Worm (Caenorhabditis elegans) whole organism, L2 larva: Measurements from ENCODE around the gene clec-118.

ENCODE experiments used
- C34F6.9 ChIP-seq: fragments of 150-350 bp; optimal IDR thresholded peaks from 2 replicates; lab custom pipeline; 2014; ENCODE audit warnings: missing biosample characterization, missing genetic modification characterization
- F13H6.1 ChIP-seq: sonication (generic microtip); optimal IDR thresholded peaks from 2 replicates; lab custom pipeline; 2016; ENCODE audit warnings: missing genetic modification characterization, missing compliant biosample characterization
- ZK546.5 ChIP-seq: sonication (generic microtip); optimal IDR thresholded peaks from 2 replicates; lab custom pipeline; 2017; ENCODE audit warnings: missing biosample characterization, missing genetic modification characterization
- ama-1 ChIP-seq: fragments of 150-350 bp; optimal IDR thresholded peaks from 2 replicates; lab custom pipeline; 2018; ENCODE audit warnings: inconsistent platforms
- blmp-1 ChIP-seq: sonication (generic microtip); optimal IDR thresholded peaks from 2 replicates; lab custom pipeline; 2017; ENCODE audit warnings: missing genetic modification characterization, mild to moderate bottlenecking, missing compliant biosample characterization, antibody characterized with exemption, moderate library complexity; ENCODE audit not compliant: insufficient read depth
- ceh-82 ChIP-seq: fragments of 150-350 bp; optimal IDR thresholded peaks from 2 replicates; lab custom pipeline; 2014; ENCODE audit warnings: missing biosample characterization, missing genetic modification characterization
- crh-2 ChIP-seq: sonication (generic microtip); optimal IDR thresholded peaks from 2 replicates; lab custom pipeline; 2017; ENCODE audit warnings: missing biosample characterization, missing genetic modification characterization
- egl-27 ChIP-seq: sonication (generic microtip); optimal IDR thresholded peaks from 3 replicates; lab custom pipeline; 2017; ENCODE audit warnings: missing biosample characterization, missing genetic modification reagents, missing genetic modification characterization
- elt-1 ChIP-seq: fragments of 150-350 bp; optimal IDR thresholded peaks from 2 replicates; lab custom pipeline; 2014; ENCODE audit warnings: missing biosample characterization, missing genetic modification characterization
- elt-3 ChIP-seq: sonication (generic microtip); optimal IDR thresholded peaks from 2 replicates; lab custom pipeline; 2017; ENCODE audit warnings: missing biosample characterization, missing genetic modification characterization
- fos-1 ChIP-seq: fragments of 150-350 bp; optimal IDR thresholded peaks from 2 replicates; lab custom pipeline; 2014; ENCODE audit warnings: missing biosample characterization, missing genetic modification characterization
- gmeb-1 ChIP-seq: fragments of 150-350 bp; optimal IDR thresholded peaks from 2 replicates; lab custom pipeline; 2014; ENCODE audit warnings: missing biosample characterization, missing genetic modification characterization
- lin-13 ChIP-seq: fragments of 150-350 bp; optimal IDR thresholded peaks from 2 replicates; lab custom pipeline; 2014; ENCODE audit warnings: missing biosample characterization, missing genetic modification reagents, missing genetic modification characterization
- lin-39 ChIP-seq: fragments of 150-350 bp; optimal IDR thresholded peaks from 2 replicates; lab custom pipeline; 2014; ENCODE audit warnings: missing biosample characterization, missing genetic modification reagents, missing genetic modification characterization
- lsy-2 ChIP-seq, 2 experiments: fragments of 150-350 bp in 1 of 2; sonication (generic microtip) in 1 of 2; optimal IDR thresholded peaks; 2 replicates each; lab custom pipeline; 2014 to 2017; ENCODE audit warnings: missing biosample characterization in 2 of 2, missing genetic modification characterization in 2 of 2
- mab-5 ChIP-seq: fragments of 150-350 bp; optimal IDR thresholded peaks from 2 replicates; lab custom pipeline; 2014; ENCODE audit warnings: missing biosample characterization, missing genetic modification characterization
- mbf-1 ChIP-seq: sonication (generic microtip); optimal IDR thresholded peaks from 2 replicates; lab custom pipeline; 2017; ENCODE audit warnings: missing biosample characterization, missing genetic modification characterization
- mdl-1 ChIP-seq, 2 experiments: fragments of 150-350 bp in 1 of 2; sonication (generic microtip) in 1 of 2; optimal IDR thresholded peaks; 2 replicates each; lab custom pipeline; 2017; ENCODE audit warnings: missing biosample characterization in 2 of 2, missing genetic modification characterization in 2 of 2
- nhr-11 ChIP-seq: fragments of 150-350 bp; optimal IDR thresholded peaks from 2 replicates; lab custom pipeline; 2014; ENCODE audit warnings: missing biosample characterization, missing genetic modification characterization
- nhr-12 ChIP-seq: fragments of 150-350 bp; optimal IDR thresholded peaks from 2 replicates; lab custom pipeline; 2014; ENCODE audit warnings: missing biosample characterization, missing genetic modification characterization
- nhr-129 ChIP-seq: fragments of 150-350 bp; optimal IDR thresholded peaks from 2 replicates; lab custom pipeline; 2014; ENCODE audit warnings: missing biosample characterization, missing genetic modification characterization
- nhr-21 ChIP-seq: fragments of 150-350 bp; optimal IDR thresholded peaks from 2 replicates; lab custom pipeline; 2014; ENCODE audit warnings: missing biosample characterization, missing genetic modification characterization
- nhr-237 ChIP-seq: fragments of 150-350 bp; optimal IDR thresholded peaks from 2 replicates; lab custom pipeline; 2014; ENCODE audit warnings: missing biosample characterization, missing genetic modification characterization
- nhr-25 ChIP-seq: fragments of 150-350 bp; sonication (generic microtip); optimal IDR thresholded peaks from 3 replicates; lab custom pipeline; 2014; ENCODE audit warnings: missing biosample characterization, missing genetic modification characterization
- nhr-6 ChIP-seq: fragments of 150-350 bp; optimal IDR thresholded peaks from 2 replicates; lab custom pipeline; 2014; ENCODE audit warnings: missing biosample characterization, missing genetic modification characterization
- peb-1 ChIP-seq: fragments of 150-350 bp; optimal IDR thresholded peaks from 2 replicates; lab custom pipeline; 2014; ENCODE audit warnings: missing biosample characterization, missing genetic modification characterization
- sem-4 ChIP-seq: fragments of 150-350 bp; optimal IDR thresholded peaks from 2 replicates; lab custom pipeline; 2014; ENCODE audit warnings: missing biosample characterization, missing genetic modification reagents, missing genetic modification characterization
- skn-1 ChIP-seq: sonication (generic microtip); optimal IDR thresholded peaks from 2 replicates; lab custom pipeline; 2017; ENCODE audit warnings: missing biosample characterization, missing genetic modification characterization
- sma-3 ChIP-seq: sonication (generic microtip); optimal IDR thresholded peaks from 2 replicates; lab custom pipeline; 2016; ENCODE audit warnings: missing genetic modification reagents, missing genetic modification characterization, missing compliant biosample characterization
- sma-9 ChIP-seq, 2 experiments: fragments of 150-350 bp in 1 of 2; sonication (generic microtip) in 1 of 2; optimal IDR thresholded peaks; 2 replicates each; lab custom pipeline; 2014 to 2016; ENCODE audit warnings: missing genetic modification characterization in 2 of 2, mild to moderate bottlenecking in 1 of 2, missing biosample characterization in 1 of 2, missing compliant biosample characterization in 1 of 2, missing genetic modification reagents in 1 of 2, moderate library complexity in 1 of 2
- snpc-4 ChIP-seq: fragments of 150-350 bp; optimal IDR thresholded peaks from 2 replicates; lab custom pipeline; 2014; ENCODE audit warnings: missing biosample characterization, missing genetic modification characterization
- unc-39 ChIP-seq: fragments of 150-350 bp; optimal IDR thresholded peaks from 2 replicates; lab custom pipeline; 2014; ENCODE audit warnings: missing biosample characterization, missing genetic modification characterization
- unc-55 ChIP-seq: fragments of 150-350 bp; sonication (generic microtip); optimal IDR thresholded peaks from 3 replicates; lab custom pipeline; 2014; ENCODE audit warnings: missing biosample characterization, missing genetic modification reagents, missing genetic modification characterization
- unc-62 ChIP-seq: fragments of 150-350 bp; optimal IDR thresholded peaks from 2 replicates; lab custom pipeline; 2014; ENCODE audit warnings: missing biosample characterization, missing genetic modification reagents, missing genetic modification characterization
- ztf-1 ChIP-seq: fragments of 200-800 bp; sonication (Bioruptor generic); conservative IDR thresholded peaks from 2 replicates; pipeline ENCODE4 v1.3.6; 2022; ENCODE audit warnings: missing genetic modification characterization, missing compliant biosample characterization
- ztf-11 ChIP-seq: sonication (generic microtip); optimal IDR thresholded peaks from 2 replicates; lab custom pipeline; 2017; ENCODE audit warnings: missing biosample characterization, missing genetic modification characterization
- ztf-4 ChIP-seq: fragments of 150-350 bp; optimal IDR thresholded peaks from 2 replicates; lab custom pipeline; 2014; ENCODE audit warnings: missing biosample characterization, missing genetic modification characterization

The clec-118 gene

ce11 chrII:582649-583048, 29.6 kb downstream of the clec-118 start, which contains the start of gene fbxb-14:
fbxb-14 (minus strand) TSS chrII:582749.
- TF ChIP-seq ZK546.5 (tag; lab: Kevin White, UChicago) (no peak), nhr-237 (tag; lab: Kevin White, UChicago) (no peak), nhr-11 (tag; lab: Kevin White, UChicago) (no peak), fos-1 (no peak), crh-2 (tag; lab: Kevin White, UChicago) (no peak), nhr-25 (tag; lab: Kevin White, UChicago) (no peak), mab-5 (tag; lab: Kevin White, UChicago) (no peak), skn-1 (tag; lab: Kevin White, UChicago) (no peak), ztf-4 (tag; lab: Kevin White, UChicago) (no peak), nhr-129 (tag; lab: Kevin White, UChicago) (no peak), sma-3 (no peak), snpc-4 (tag; lab: Kevin White, UChicago) (no peak), gmeb-1 (no peak), elt-3 (tag; lab: Kevin White, UChicago) (no peak), nhr-6 (no peak), sma-9 (GFP tag; optimal IDR thresholded peaks at IDR 0.05; lab: Kevin White, UChicago) (no peak), sma-9 (tag; optimal IDR thresholded peaks at IDR 0.05; lab: Kevin White, UChicago) (no peak), unc-39 (tag; lab: Kevin White, UChicago) (no peak), unc-62 (no peak)

- no peak for TF ChIP-seq gmeb-1
- TF ChIP-seq peb-1 = no peak
- no peak for TF ChIP-seq ama-1 (lab: Kevin White, UChicago)
- TF ChIP-seq elt-1 (tag; lab: Kevin White, UChicago) = no peak
- no peak for TF ChIP-seq nhr-237 (tag; lab: Kevin White, UChicago)
- TF ChIP-seq nhr-11 (tag; lab: Kevin White, UChicago) = no peak
- no peak for TF ChIP-seq ceh-82 (tag; lab: Kevin White, UChicago)
- no peak for TF ChIP-seq F13H6.1
- no peak for TF ChIP-seq snpc-4 (tag; lab: Kevin White, UChicago)
- TF ChIP-seq fos-1 = no peak
- TF ChIP-seq mdl-1 (tag; optimal IDR thresholded peaks at IDR 0.05; lab: Kevin White, UChicago) = no peak
- TF ChIP-seq ztf-11 = no peak
- TF ChIP-seq lin-13 (GFP tag; lab: Kevin White, UChicago) = no peak
- no peak for TF ChIP-seq crh-2 (tag; lab: Kevin White, UChicago)
- no peak for TF ChIP-seq nhr-21 (tag; lab: Kevin White, UChicago)
- TF ChIP-seq sma-9 (GFP tag; optimal IDR thresholded peaks at IDR 0.05; lab: Kevin White, UChicago) = no peak
- no peak for TF ChIP-seq sma-9 (tag; optimal IDR thresholded peaks at IDR 0.05; lab: Kevin White, UChicago)
- TF ChIP-seq nhr-12 (tag; lab: Kevin White, UChicago) = no peak
- TF ChIP-seq lin-39 (tag; lab: Kevin White, UChicago) = no peak
- TF ChIP-seq skn-1 (tag; lab: Kevin White, UChicago) = no peak
These were observed 30.3 kb downstream of the clec-118 start for ce11 chrII:581983-582382.

ce11 chrII:580189-580643, 32.0 kb downstream of the clec-118 start, which contains the start of the genes cdc-37 and W08F4.3:
cdc-37 (minus strand) TSS chrII:580593.
W08F4.3 (plus strand) TSS chrII:580602.
- TF ChIP-seq nhr-129 (tag; lab: Kevin White, UChicago) = peak; percentile 14
- no peak for TF ChIP-seq fos-1
- peak; percentile 19 for TF ChIP-seq C34F6.9 (tag; lab: Kevin White, UChicago)
- TF ChIP-seq unc-55 (GFP tag; lab: Kevin White, UChicago) = peak; percentile 20
- peak; percentile 23 for TF ChIP-seq gmeb-1
- TF ChIP-seq lsy-2 (tag; optimal IDR thresholded peaks at IDR 0.05; lab: Kevin White, UChicago) = peak in 1 of 2 experiments; percentile 10
- TF ChIP-seq ztf-1 (GFP tag; lab: Robert Waterston, UW) = no peak

ce11 chrII:578803-579202, 33.5 kb downstream of the clec-118 start:
- TF ChIP-seq nhr-21 (tag; lab: Kevin White, UChicago) = no peak
- no peak for TF ChIP-seq skn-1 (tag; lab: Kevin White, UChicago)
- no peak for TF ChIP-seq ztf-1 (GFP tag; lab: Robert Waterston, UW)
- TF ChIP-seq F13H6.1 = no peak
- TF ChIP-seq ztf-4 (tag; lab: Kevin White, UChicago) = no peak
- no peak for TF ChIP-seq sem-4 (tag; lab: Kevin White, UChicago)

- no peak for TF ChIP-seq elt-1 (tag; lab: Kevin White, UChicago)
- TF ChIP-seq mbf-1 (tag; lab: Kevin White, UChicago) = no peak
- TF ChIP-seq ztf-1 (GFP tag; lab: Robert Waterston, UW) = no peak
- TF ChIP-seq ama-1 (lab: Kevin White, UChicago) = no peak
- no peak for TF ChIP-seq nhr-129 (tag; lab: Kevin White, UChicago)
- TF ChIP-seq nhr-237 (tag; lab: Kevin White, UChicago) = no peak
- no peak for TF ChIP-seq peb-1
- no peak for TF ChIP-seq nhr-21 (tag; lab: Kevin White, UChicago)
- TF ChIP-seq fos-1 = no peak
- TF ChIP-seq ceh-82 (tag; lab: Kevin White, UChicago) = no peak
- no peak for TF ChIP-seq unc-55 (GFP tag; lab: Kevin White, UChicago)
- no peak for TF ChIP-seq egl-27 (tag; lab: Kevin White, UChicago)
- no peak for TF ChIP-seq snpc-4 (tag; lab: Kevin White, UChicago)
- TF ChIP-seq nhr-6 = no peak
- TF ChIP-seq sma-9 (GFP tag; optimal IDR thresholded peaks at IDR 0.05; lab: Kevin White, UChicago) = no peak
- no peak for TF ChIP-seq sma-9 (tag; optimal IDR thresholded peaks at IDR 0.05; lab: Kevin White, UChicago)
- TF ChIP-seq F13H6.1 = no peak
- no peak for TF ChIP-seq blmp-1 (tag; lab: Kevin White, UChicago)
- TF ChIP-seq nhr-12 (tag; lab: Kevin White, UChicago) = no peak
- TF ChIP-seq, all 48 proteins: peak for 0
These were observed 34.6 kb downstream of the clec-118 start, which contains the start of gene W08F4.7 for ce11 chrII:577632-578031. W08F4.7 (minus strand) TSS chrII:577732.
